Fruit fly (Drosophila melanogaster): ENCODE measurements around the gene GC1.

The GC1 gene

dm6 chr3R:11962739-11963214, 4.7 kb upstream of the GC1 start, which contains the start of the genes CG3281 and aurA (continued):
- TF ChIP-seq dysf (GFP tag; IDR thresholded peaks at IDR 0.05), result peak; percentile 71
- peak; percentile 52 for TF ChIP-seq chn (GFP tag; optimal IDR thresholded peaks at IDR 0.05)
- TF ChIP-seq CG14965 (GFP tag; optimal IDR thresholded peaks at IDR 0.05; ENCODE audit: borderline replicate concordance), result no peak
- TF ChIP-seq B-H2 (GFP tag; optimal IDR thresholded peaks at IDR 0.05), result peak; percentile 58
- peak; percentile 86 for TF ChIP-seq CG8290 (GFP tag; optimal IDR thresholded peaks at IDR 0.05)
- peak; percentile 50 to 72 for TF ChIP-seq CG8290 (tag; optimal IDR thresholded peaks at IDR 0.05)
- peak; percentile 38 for TF ChIP-seq CG8089 (GFP tag; optimal IDR thresholded peaks at IDR 0.05)
- TF ChIP-seq Dip3 (GFP tag; optimal IDR thresholded peaks at IDR 0.05), result peak; percentile 65
- peak; percentile 57 for TF ChIP-seq CG10979 (tag; optimal IDR thresholded peaks at IDR 0.05)
- TF ChIP-seq H15 (GFP tag; IDR thresholded peaks at IDR 0.05), result peak; percentile 38; the same call in 1 of the 3 replicates
- TF ChIP-seq CG15073 (GFP tag; optimal IDR thresholded peaks at IDR 0.05), result no peak
- TF ChIP-seq CG10959 (GFP tag; IDR thresholded peaks at IDR 0.05), result no peak
- peak; percentile 19; the same call in 1 of the 2 replicates for TF ChIP-seq Poxn (GFP tag; IDR thresholded peaks at IDR 0.05)
- TF ChIP-seq abd-A (tag; optimal IDR thresholded peaks at IDR 0.05), result no peak

DNA sequence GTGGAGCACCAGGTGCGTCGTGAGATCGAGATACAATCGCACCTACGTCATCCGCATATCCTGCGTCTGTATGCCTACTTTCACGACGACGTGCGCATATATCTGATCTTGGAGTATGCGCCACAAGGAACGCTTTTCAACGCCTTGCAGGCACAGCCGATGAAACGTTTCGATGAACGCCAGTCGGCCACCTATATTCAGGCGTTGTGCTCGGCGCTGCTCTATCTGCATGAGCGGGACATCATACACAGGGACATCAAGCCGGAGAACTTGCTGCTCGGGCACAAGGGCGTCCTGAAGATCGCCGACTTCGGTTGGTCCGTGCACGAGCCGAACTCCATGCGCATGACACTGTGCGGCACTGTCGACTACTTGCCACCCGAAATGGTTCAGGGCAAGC, 3.5 kb upstream of the GC1 start:
- TF ChIP-seq CG8478 (optimal IDR thresholded peaks at IDR 0.05), result peak; percentile 59
- TF ChIP-seq MBD-R2 (GFP tag; IDR thresholded peaks at IDR 0.05), result no peak
- no peak for TF ChIP-seq danr (GFP tag; IDR thresholded peaks at IDR 0.05)
- no peak for TF ChIP-seq CG10654 (GFP tag; optimal IDR thresholded peaks at IDR 0.05)
- TF ChIP-seq CG17912 (GFP tag; optimal IDR thresholded peaks at IDR 0.05), result no peak
- no peak for TF ChIP-seq tin (GFP tag; optimal IDR thresholded peaks at IDR 0.05)
- TF ChIP-seq zf30C (GFP tag; optimal IDR thresholded peaks at IDR 0.05), result no peak
- TF ChIP-seq CG3163 (GFP tag; optimal IDR thresholded peaks at IDR 0.05), result no peak
- no peak for TF ChIP-seq Hey (tag; optimal IDR thresholded peaks at IDR 0.05)
- TF ChIP-seq Scr (GFP tag; IDR thresholded peaks at IDR 0.05; ENCODE audit: partially characterized antibody), result no peak
- TF ChIP-seq CG17568 (GFP tag; optimal IDR thresholded peaks at IDR 0.05), result no peak
- no peak for TF ChIP-seq Jarid2 (GFP tag; optimal IDR thresholded peaks at IDR 0.05)
- peak; percentile 51 for TF ChIP-seq Med (GFP tag)
- TF ChIP-seq sr (GFP tag; IDR thresholded peaks at IDR 0.05), result no peak
- no peak for TF ChIP-seq CG4820 (GFP tag; optimal IDR thresholded peaks at IDR 0.05)
- TF ChIP-seq CG31441 (GFP tag; IDR thresholded peaks at IDR 0.05), result no peak
- no peak for TF ChIP-seq lmd (GFP tag; IDR thresholded peaks at IDR 0.05)
- TF ChIP-seq tap (tag; optimal IDR thresholded peaks at IDR 0.05), result no peak
- no peak for TF ChIP-seq CG11247 (GFP tag; IDR thresholded peaks at IDR 0.05)
- 0 out of 3 replicates have a peak, but pooled peaks have one; percentile 18 for TF ChIP-seq vnd (GFP tag; IDR thresholded peaks at IDR 0.05; ENCODE audit: partially characterized antibody)
- TF ChIP-seq Ets65A (GFP tag), result peak; percentile 88
- TF ChIP-seq CG11456 (GFP tag; IDR thresholded peaks at IDR 0.05), result 0 out of 3 replicates have a peak, but pooled peaks have one; percentile 22
- no peak for TF ChIP-seq phol (tag; optimal IDR thresholded peaks at IDR 0.05)
- no peak for TF ChIP-seq CG5180 (GFP tag; optimal IDR thresholded peaks at IDR 0.05)

dm6 chr3R:11968030-11968753, 684 bp downstream of the GC1 start:
- peak; percentile 60 for TF ChIP-seq Hey (tag; optimal IDR thresholded peaks at IDR 0.05)
- TF ChIP-seq Hmr (GFP tag; optimal IDR thresholded peaks at IDR 0.05), result peak; percentile 0
- no peak for TF ChIP-seq CG32772 (GFP tag; IDR thresholded peaks at IDR 0.05)
- no peak for TF ChIP-seq Neu2 (GFP tag; optimal IDR thresholded peaks at IDR 0.05; ENCODE audit: borderline replicate concordance)
- TF ChIP-seq CG7928 (GFP tag; optimal IDR thresholded peaks at IDR 0.05), result no peak
- TF ChIP-seq rib (GFP tag; IDR thresholded peaks at IDR 0.05), result no peak
- peak; percentile 75 for TF ChIP-seq exex (tag; optimal IDR thresholded peaks at IDR 0.05)
- TF ChIP-seq CG34376 (GFP tag; optimal IDR thresholded peaks at IDR 0.05), result peak; percentile 88
- TF ChIP-seq BtbVII (GFP tag; optimal IDR thresholded peaks at IDR 0.05), result peak; percentile 54
- 0 out of 4 replicates have a peak, but pooled peaks have one; percentile 15 for TF ChIP-seq chinmo (GFP tag; IDR thresholded peaks at IDR 0.05; ENCODE audit: partially characterized antibody)
- peak; percentile 66 for TF ChIP-seq grn (GFP tag; optimal IDR thresholded peaks at IDR 0.05)
- peak; percentile 52 for TF ChIP-seq CG13894 (tag; optimal IDR thresholded peaks at IDR 0.05)
- TF ChIP-seq schlank (tag; optimal IDR thresholded peaks at IDR 0.05), result peak; percentile 24
